Fruit fly (Drosophila melanogaster) whole organism, embryonic: ENCODE results near the gene Invadolysin.

Experiments
- ATbp ChIP-seq: fragments of 200-800 bp; sonication (Bioruptor generic); optimal IDR thresholded peaks from 2 replicates; lab custom pipeline; 2017; ENCODE audit warnings: missing biosample characterization, mild to moderate bottlenecking, missing genetic modification characterization, missing genetic modification reagents
- Bdp1 ChIP-seq: fragments of 200-800 bp; sonication (Bioruptor generic); optimal IDR thresholded peaks from 3 replicates; lab custom pipeline; 2016; ENCODE audit warnings: missing biosample characterization, missing genetic modification characterization
- BtbVII ChIP-seq: fragments of 200-800 bp; sonication (Bioruptor generic); optimal IDR thresholded peaks from 3 replicates; lab custom pipeline; 2017; ENCODE audit warnings: missing biosample characterization, mild to moderate bottlenecking, missing genetic modification characterization
- CG10565 ChIP-seq: fragments of 200-800 bp; sonication (Bioruptor generic); optimal IDR thresholded peaks from 3 replicates; lab custom pipeline; 2016; ENCODE audit warnings: missing biosample characterization, mild to moderate bottlenecking, missing genetic modification characterization
- CG11085 ChIP-seq: fragments of 200-800 bp; sonication (Bioruptor generic); IDR thresholded peaks from 2 replicates; pipeline ENCODE4 v1.3.6; 2022; ENCODE audit warnings: missing biosample characterization, missing genetic modification characterization
- CG11093 ChIP-seq: fragments of 200-800 bp; sonication (Bioruptor generic); IDR thresholded peaks from 3 replicates; pipeline ENCODE4 v1.3.6; 2022; ENCODE audit warnings: missing biosample characterization, missing genetic modification characterization
- CG12299 ChIP-seq: fragments of 200-800 bp; sonication (Bioruptor generic); optimal IDR thresholded peaks from 2 replicates; lab custom pipeline; 2018; ENCODE audit warnings: missing biosample characterization, mild to moderate bottlenecking, missing genetic modification characterization
- CG14860 ChIP-seq: fragments of 200-800 bp; sonication (Bioruptor generic); IDR thresholded peaks from 3 replicates; pipeline ENCODE4 v1.3.6; 2022; ENCODE audit warnings: missing biosample characterization, missing genetic modification characterization; ENCODE audit not compliant: partially characterized antibody
- CG14965 ChIP-seq: fragments of 200-800 bp; sonication (Bioruptor generic); optimal IDR thresholded peaks from 2 replicates; lab custom pipeline; 2016; ENCODE audit warnings: missing biosample characterization, missing genetic modification characterization, borderline replicate concordance
- CG15601 ChIP-seq: fragments of 200-800 bp; sonication (Bioruptor generic); optimal IDR thresholded peaks from 3 replicates; lab custom pipeline; 2019; ENCODE audit warnings: missing biosample characterization, mild to moderate bottlenecking, missing genetic modification characterization, moderate library complexity
- CG18619 ChIP-seq: fragments of 200-800 bp; sonication (Bioruptor generic); optimal IDR thresholded peaks from 3 replicates; lab custom pipeline; 2017; ENCODE audit warnings: missing biosample characterization, mild to moderate bottlenecking, missing genetic modification characterization
- CG30020 ChIP-seq: fragments of 200-800 bp; optimal IDR thresholded peaks from 2 replicates; lab custom pipeline; 2019; ENCODE audit warnings: missing biosample characterization, mild to moderate bottlenecking, missing genetic modification characterization, moderate library complexity
- CG34376 ChIP-seq: fragments of 200-800 bp; sonication (Bioruptor generic); optimal IDR thresholded peaks from 2 replicates; lab custom pipeline; 2018; ENCODE audit warnings: missing biosample characterization, mild to moderate bottlenecking, missing genetic modification characterization
- CG4820 ChIP-seq: fragments of 200-800 bp; sonication (Bioruptor generic); optimal IDR thresholded peaks from 3 replicates; lab custom pipeline; 2016; ENCODE audit warnings: missing biosample characterization, missing genetic modification characterization
- CG4854 ChIP-seq: fragments of 200-800 bp; sonication (Bioruptor generic); optimal IDR thresholded peaks from 2 replicates; lab custom pipeline; 2016; ENCODE audit warnings: missing biosample characterization, missing genetic modification characterization, inconsistent platforms
- CG6854 ChIP-seq: fragments of 200-800 bp; sonication (Bioruptor generic); optimal IDR thresholded peaks from 3 replicates; lab custom pipeline; 2017; ENCODE audit warnings: missing biosample characterization, mild to moderate bottlenecking, missing genetic modification characterization
- CG8388 ChIP-seq: fragments of 200-800 bp; sonication (Bioruptor generic); optimal IDR thresholded peaks from 2 replicates; lab custom pipeline; 2019; ENCODE audit warnings: missing biosample characterization, mild to moderate bottlenecking, missing genetic modification characterization, moderate library complexity
- CkIIα-i1 ChIP-seq: fragments of 200-800 bp; sonication (Bioruptor generic); IDR thresholded peaks from 2 replicates; pipeline ENCODE4 v1.3.6; 2022; ENCODE audit warnings: missing biosample characterization, missing genetic modification characterization
- D19A ChIP-seq: fragments of 200-800 bp; optimal IDR thresholded peaks from 3 replicates; lab custom pipeline; 2019; ENCODE audit warnings: missing biosample characterization, mild to moderate bottlenecking, missing genetic modification characterization, moderate library complexity
- Dip2 ChIP-seq: fragments of 200-800 bp; sonication (Bioruptor generic); IDR thresholded peaks from 2 replicates; pipeline ENCODE4 v1.3.6; 2022; ENCODE audit warnings: missing biosample characterization, missing genetic modification characterization
- GATAe ChIP-seq: fragments of 200-800 bp; sonication (Bioruptor generic); conservative IDR thresholded peaks from 2 replicates; pipeline ENCODE4 v1.3.6; 2022; ENCODE audit warnings: missing biosample characterization, missing genetic modification characterization
- Lim3 ChIP-seq: fragments of 200-800 bp; sonication (Bioruptor generic); IDR thresholded peaks from 2 replicates; pipeline ENCODE4 v1.3.6; 2022; ENCODE audit warnings: missing biosample characterization, missing genetic modification characterization
- Meics ChIP-seq: fragments of 200-800 bp; sonication (Bioruptor generic); optimal IDR thresholded peaks from 2 replicates; lab custom pipeline; 2017; ENCODE audit warnings: missing biosample characterization, mild to moderate bottlenecking, missing genetic modification characterization
- Mrtf ChIP-seq: fragments of 200-800 bp; sonication (Bioruptor generic); IDR thresholded peaks from 3 replicates; pipeline ENCODE4 v1.3.6; 2022; ENCODE audit warnings: missing biosample characterization, missing genetic modification characterization
- NC2α ChIP-seq: fragments of 200-800 bp; sonication (Bioruptor generic); optimal IDR thresholded peaks from 2 replicates; lab custom pipeline; 2016; ENCODE audit warnings: missing biosample characterization, missing genetic modification characterization
- NC2β ChIP-seq: fragments of 200-800 bp; sonication (Bioruptor generic); optimal IDR thresholded peaks from 2 replicates; lab custom pipeline; 2016; ENCODE audit warnings: missing biosample characterization, missing genetic modification characterization
- Neu2 ChIP-seq: fragments of 200-800 bp; sonication (Bioruptor generic); optimal IDR thresholded peaks from 3 replicates; lab custom pipeline; 2016; ENCODE audit warnings: missing biosample characterization, missing genetic modification characterization, borderline replicate concordance
- NfI ChIP-seq: fragments of 200-800 bp; sonication (Bioruptor generic); optimal IDR thresholded peaks from 3 replicates; lab custom pipeline; 2018; ENCODE audit warnings: missing biosample characterization, mild to moderate bottlenecking, missing genetic modification characterization, moderate library complexity
- Oaz ChIP-seq: fragments of 200-800 bp; sonication (Bioruptor generic); IDR thresholded peaks from 2 replicates; pipeline ENCODE4 v1.3.6; 2022; ENCODE audit warnings: missing biosample characterization, missing genetic modification characterization
- Optix ChIP-seq: fragments of 200-800 bp; sonication (Bioruptor generic); IDR thresholded peaks from 3 replicates; pipeline ENCODE4 v1.3.6; 2022; ENCODE audit warnings: missing biosample characterization, missing genetic modification characterization
- Ravus ChIP-seq: fragments of 200-800 bp; sonication (Bioruptor generic); IDR thresholded peaks from 2 replicates; pipeline ENCODE4 v1.3.6; 2022; ENCODE audit warnings: missing biosample characterization, missing genetic modification characterization
- Rx ChIP-seq: fragments of 200-800 bp; sonication (Bioruptor generic); IDR thresholded peaks from 2 replicates; pipeline ENCODE4 v1.3.6; 2022; ENCODE audit warnings: missing biosample characterization, missing genetic modification characterization
- Stat92E ChIP-seq, 3 experiments: fragments of >200 bp in 2 of 3; fragments of 200-800 bp in 1 of 3; sonication (Bioruptor generic) in 1 of 3; optimal IDR thresholded peaks; 2 replicates each; lab custom pipeline; 2017 to 2019; ENCODE audit warnings: missing biosample characterization in 3 of 3, missing genetic modification characterization in 3 of 3, mild to moderate bottlenecking in 1 of 3, moderate library complexity in 1 of 3
- bigmax ChIP-seq: fragments of 200-800 bp; sonication (Bioruptor generic); optimal IDR thresholded peaks from 2 replicates; lab custom pipeline; 2018; ENCODE audit warnings: missing biosample characterization, mild to moderate bottlenecking, missing genetic modification characterization
- disco-r ChIP-seq: fragments of 200-800 bp; sonication (Bioruptor generic); optimal IDR thresholded peaks from 2 replicates; lab custom pipeline; 2016; ENCODE audit warnings: missing biosample characterization, missing genetic modification characterization
- gcm ChIP-seq: fragments of 200-800 bp; sonication (Bioruptor generic); optimal IDR thresholded peaks from 2 replicates; lab custom pipeline; 2019; ENCODE audit warnings: missing biosample characterization, mild to moderate bottlenecking, missing genetic modification characterization, moderate library complexity
- insv ChIP-seq, 2 experiments: fragments of 200-800 bp; sonication (Bioruptor generic); optimal IDR thresholded peaks; 3 replicates each; lab custom pipeline; 2016 to 2018; ENCODE audit warnings: missing biosample characterization in 2 of 2, missing genetic modification characterization in 2 of 2
- jigr1 ChIP-seq: fragments of 200-800 bp; sonication (Bioruptor generic); IDR thresholded peaks from 3 replicates; pipeline ENCODE4 v1.3.6; 2022; ENCODE audit warnings: missing biosample characterization, missing genetic modification characterization
- ken ChIP-seq: fragments of 200-800 bp; sonication (Bioruptor generic); IDR thresholded peaks from 3 replicates; pipeline ENCODE4 v1.3.6; 2022; ENCODE audit warnings: missing biosample characterization, missing genetic modification characterization
- klu ChIP-seq: fragments of 200-800 bp; sonication (Bioruptor generic); IDR thresholded peaks from 2 replicates; pipeline ENCODE4 v1.3.6; 2022; ENCODE audit warnings: missing biosample characterization, missing genetic modification characterization
- knrl ChIP-seq: fragments of 200-800 bp; sonication (Bioruptor generic); IDR thresholded peaks from 3 replicates; pipeline ENCODE4 v1.3.6; 2022; ENCODE audit warnings: missing biosample characterization, missing genetic modification characterization; ENCODE audit not compliant: partially characterized antibody
- nau ChIP-seq: fragments of 200-800 bp; sonication (Bioruptor generic); optimal IDR thresholded peaks from 3 replicates; lab custom pipeline; 2017; ENCODE audit warnings: missing biosample characterization, mild to moderate bottlenecking, missing genetic modification characterization, missing genetic modification reagents
- nerfin-1 ChIP-seq: fragments of 200-800 bp; sonication (Bioruptor generic); optimal IDR thresholded peaks from 3 replicates; lab custom pipeline; 2019; ENCODE audit warnings: missing biosample characterization, mild to moderate bottlenecking, missing genetic modification characterization, moderate library complexity
- nerfin-2 ChIP-seq: fragments of 200-800 bp; sonication (Bioruptor generic); IDR thresholded peaks from 2 replicates; pipeline ENCODE4 v1.3.6; 2022; ENCODE audit warnings: missing biosample characterization, missing genetic modification characterization; ENCODE audit not compliant: partially characterized antibody
- p53 ChIP-seq: fragments of 200-800 bp; sonication (Bioruptor generic); optimal IDR thresholded peaks from 2 replicates; lab custom pipeline; 2016; ENCODE audit warnings: missing biosample characterization, missing genetic modification characterization
- pnt ChIP-seq: fragments of 200-800 bp; sonication (Bioruptor generic); optimal IDR thresholded peaks from 3 replicates; lab custom pipeline; 2016; ENCODE audit warnings: missing biosample characterization, missing genetic modification characterization
- sim ChIP-seq: fragments of 200-800 bp; sonication (Bioruptor generic); IDR thresholded peaks from 2 replicates; pipeline ENCODE4 v1.3.6; 2022; ENCODE audit warnings: missing biosample characterization, missing genetic modification characterization
- sqz ChIP-seq: fragments of 200-800 bp; sonication (Bioruptor generic); optimal IDR thresholded peaks from 3 replicates; lab custom pipeline; 2018; ENCODE audit warnings: missing biosample characterization, mild to moderate bottlenecking, missing genetic modification characterization
- ssp ChIP-seq: fragments of 200-800 bp; sonication (Bioruptor generic); IDR thresholded peaks from 2 replicates; pipeline ENCODE4 v1.3.6; 2022; ENCODE audit warnings: missing biosample characterization, missing genetic modification characterization
- tup ChIP-seq: fragments of 200-800 bp; sonication (Bioruptor generic); optimal IDR thresholded peaks from 2 replicates; lab custom pipeline; 2016; ENCODE audit warnings: missing biosample characterization, mild to moderate bottlenecking, missing genetic modification characterization, moderate library complexity
- z ChIP-seq: fragments of 200-800 bp; sonication (Bioruptor generic); IDR thresholded peaks from 3 replicates; pipeline ENCODE4 v1.3.6; 2022; ENCODE audit warnings: missing biosample characterization, missing genetic modification characterization

Invadolysin gene

DNA sequence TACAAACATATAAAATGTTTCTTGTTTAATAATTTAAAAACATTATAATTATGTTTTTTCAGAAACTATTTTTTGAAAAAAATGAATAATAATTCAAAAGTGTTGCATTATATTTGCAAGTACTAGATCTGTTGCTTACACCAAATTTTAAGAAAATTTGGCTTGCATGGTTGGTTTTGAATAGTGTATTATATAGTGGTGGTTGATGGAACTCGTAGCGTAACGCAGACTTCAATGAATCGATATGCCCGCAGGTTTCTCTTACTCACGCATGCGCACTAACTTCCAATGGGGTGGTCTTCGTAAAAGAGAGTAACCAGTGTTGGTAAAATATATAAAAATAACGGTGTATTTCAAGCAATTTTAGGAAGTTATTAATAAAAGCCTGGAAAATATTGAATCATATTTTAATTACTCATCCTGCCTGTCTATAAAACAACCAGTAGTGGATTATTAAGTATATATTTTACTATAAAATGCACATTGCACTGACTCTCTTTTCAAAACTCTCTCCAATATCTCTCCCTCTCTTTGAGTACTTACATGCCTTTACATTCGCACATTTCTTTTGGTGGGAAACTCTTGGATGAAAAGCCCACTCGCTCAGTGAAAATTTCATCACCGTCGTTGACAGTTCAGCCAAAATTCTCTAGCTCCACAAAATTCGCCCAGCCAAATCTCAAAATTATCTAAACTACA lies 45.8 kb downstream of the Invadolysin start, which contains the start of gene Syn (continued):
- TF ChIP-seq jigr1 (GFP tag; lab: Robert Waterston, UW) (no peak), tup (GFP tag; lab: Kevin White, UChicago) (no peak), Optix (GFP tag; lab: Robert Waterston, UW) (no peak), CG18619 (GFP tag; lab: Kevin White, UChicago) (no peak), CG12299 (tag; lab: Kevin White, UChicago) (no peak), disco-r (GFP tag; lab: Kevin White, UChicago) (no peak), CG10565 (GFP tag; lab: Kevin White, UChicago) (no peak), insv (GFP tag; optimal IDR thresholded peaks at IDR 0.05; lab: Kevin White, UChicago) (no peak), CG15601 (tag; lab: Kevin White, UChicago) (no peak), NfI (GFP tag; lab: Kevin White, UChicago) (no peak), CG8388 (no peak), CG11093 (GFP tag; lab: Robert Waterston, UW) (no peak), CG14965 (GFP tag; lab: Kevin White, UChicago) (no peak), gcm (GFP tag; lab: Kevin White, UChicago) (no peak), sim (GFP tag; lab: Robert Waterston, UW) (no peak), Bdp1 (no peak), CG4854 (no peak), Stat92E (GFP tag; optimal IDR thresholded peaks at IDR 0.05; lab: Kevin White, UChicago) (no peak), Ravus (GFP tag; lab: Robert Waterston, UW) (no peak), klu (GFP tag; lab: Robert Waterston, UW) (no peak), p53 (GFP tag; lab: Kevin White, UChicago) (no peak), nerfin-2 (GFP tag; lab: Robert Waterston, UW) (no peak), ATbp (no peak), CG30020 (tag; lab: Kevin White, UChicago) (no peak), nerfin-1 (peak; percentile 85), Rx (GFP tag; lab: Robert Waterston, UW) (no peak), NC2β (GFP tag; lab: Kevin White, UChicago) (no peak), Lim3 (GFP tag; lab: Robert Waterston, UW) (no peak), sqz (GFP tag; lab: Kevin White, UChicago) (no peak), bigmax (GFP tag; lab: Kevin White, UChicago) (no peak), CG4820 (GFP tag; lab: Kevin White, UChicago) (no peak), GATAe (no peak), Neu2 (GFP tag; lab: Kevin White, UChicago) (no peak), ken (GFP tag; lab: Robert Waterston, UW) (no peak), CG34376 (GFP tag; lab: Kevin White, UChicago) (no peak), CG11085 (GFP tag; lab: Robert Waterston, UW) (no peak), Meics (GFP tag; lab: Kevin White, UChicago) (peak; percentile 32), BtbVII (GFP tag; lab: Kevin White, UChicago) (no peak), CkIIα-i1 (GFP tag; lab: Robert Waterston, UW) (no peak), D19A (tag; lab: Kevin White, UChicago) (peak; percentile 73), z (GFP tag; lab: Robert Waterston, UW) (no peak), ssp (no peak), Mrtf (GFP tag; lab: Robert Waterston, UW) (no peak), CG14860 (GFP tag; lab: Robert Waterston, UW) (no peak), pnt (GFP tag; lab: Kevin White, UChicago) (no peak), Dip2 (GFP tag; lab: Robert Waterston, UW) (no peak), nau (GFP tag; lab: Kevin White, UChicago) (no peak), CG6854 (no peak), NC2α (GFP tag; lab: Kevin White, UChicago) (no peak), Oaz (GFP tag; lab: Robert Waterston, UW) (no peak), knrl (GFP tag; lab: Robert Waterston, UW) (no peak)
